Fruit fly (Drosophila melanogaster) whole organism, embryonic: ENCODE measurements around the gene CG9150.

Source experiments
- C15 ChIP-seq: fragments of 200-800 bp; sonication (Bioruptor generic); IDR thresholded peaks from 3 replicates; pipeline ENCODE4 v1.3.6; 2022; ENCODE audit warnings: missing biosample characterization, missing genetic modification characterization
- CG10366 ChIP-seq: fragments of 200-800 bp; sonication (Bioruptor generic); IDR thresholded peaks from 2 replicates; pipeline ENCODE4 v1.3.6; 2022; ENCODE audit warnings: missing biosample characterization, missing genetic modification characterization
- CG10431 ChIP-seq: fragments of 200-800 bp; sonication (Bioruptor generic); optimal IDR thresholded peaks from 3 replicates; lab custom pipeline; 2018; ENCODE audit warnings: missing biosample characterization, mild to moderate bottlenecking, missing genetic modification characterization
- CG12219 ChIP-seq: fragments of 200-800 bp; sonication (Bioruptor generic); optimal IDR thresholded peaks from 3 replicates; lab custom pipeline; 2018; ENCODE audit warnings: missing biosample characterization, mild to moderate bottlenecking, missing genetic modification characterization
- CG13296 ChIP-seq: fragments of 200-800 bp; sonication (Bioruptor generic); optimal IDR thresholded peaks from 3 replicates; lab custom pipeline; 2018; ENCODE audit warnings: missing biosample characterization, mild to moderate bottlenecking, missing genetic modification characterization
- CG13894 ChIP-seq: fragments of 200-800 bp; sonication (Bioruptor generic); optimal IDR thresholded peaks from 3 replicates; lab custom pipeline; 2018; ENCODE audit warnings: missing biosample characterization, mild to moderate bottlenecking, missing genetic modification characterization, moderate library complexity
- CG14050 ChIP-seq: fragments of 200-800 bp; sonication (Bioruptor generic); IDR thresholded peaks from 3 replicates; pipeline ENCODE4 v1.3.6; 2022; ENCODE audit warnings: missing biosample characterization, missing genetic modification characterization
- CG16779 ChIP-seq: fragments of 200-800 bp; sonication (Bioruptor generic); IDR thresholded peaks from 2 replicates; pipeline ENCODE4 v1.3.6; 2022; ENCODE audit warnings: missing biosample characterization, missing genetic modification characterization
- CG16815 ChIP-seq: fragments of 200-800 bp; sonication (Bioruptor generic); optimal IDR thresholded peaks from 3 replicates; lab custom pipeline; 2017; ENCODE audit warnings: missing biosample characterization, mild to moderate bottlenecking, missing genetic modification characterization
- CG17328 ChIP-seq: fragments of 200-800 bp; sonication (Bioruptor generic); IDR thresholded peaks from 2 replicates; pipeline ENCODE4 v1.3.6; 2022; ENCODE audit warnings: missing biosample characterization, missing genetic modification characterization
- CG17361 ChIP-seq: fragments of 200-800 bp; sonication (Bioruptor generic); IDR thresholded peaks from 3 replicates; pipeline ENCODE4 v1.3.6; 2022; ENCODE audit warnings: missing biosample characterization, missing genetic modification characterization
- CG2120 ChIP-seq: fragments of 200-800 bp; sonication (Bioruptor generic); optimal IDR thresholded peaks from 3 replicates; lab custom pipeline; 2016; ENCODE audit warnings: missing biosample characterization, missing genetic modification characterization
- CG2199 ChIP-seq: fragments of 200-800 bp; sonication (Bioruptor generic); IDR thresholded peaks from 3 replicates; pipeline ENCODE4 v1.3.6; 2022; ENCODE audit warnings: missing biosample characterization, missing genetic modification characterization
- CG31365 ChIP-seq: fragments of 200-800 bp; sonication (Bioruptor generic); optimal IDR thresholded peaks from 2 replicates; lab custom pipeline; 2018; ENCODE audit warnings: missing biosample characterization, mild to moderate bottlenecking, missing genetic modification characterization
- CG3163 ChIP-seq: fragments of 200-800 bp; sonication (Bioruptor generic); optimal IDR thresholded peaks from 3 replicates; lab custom pipeline; 2016; ENCODE audit warnings: missing biosample characterization, missing genetic modification characterization
- CG4854 ChIP-seq: fragments of 200-800 bp; sonication (Bioruptor generic); optimal IDR thresholded peaks from 2 replicates; lab custom pipeline; 2016; ENCODE audit warnings: missing biosample characterization, missing genetic modification characterization, inconsistent platforms
- CG6654 ChIP-seq: fragments of 200-800 bp; sonication (Bioruptor generic); optimal IDR thresholded peaks from 2 replicates; lab custom pipeline; 2017; ENCODE audit warnings: missing biosample characterization, mild to moderate bottlenecking, missing genetic modification characterization
- CG7786 ChIP-seq: fragments of 200-800 bp; sonication (Bioruptor generic); optimal IDR thresholded peaks from 2 replicates; lab custom pipeline; 2016; ENCODE audit warnings: missing biosample characterization, missing genetic modification characterization
- CG8281 ChIP-seq: fragments of 200-800 bp; sonication (Bioruptor generic); optimal IDR thresholded peaks from 2 replicates; lab custom pipeline; 2018; ENCODE audit warnings: missing biosample characterization, mild to moderate bottlenecking, missing genetic modification characterization, moderate library complexity
- CG8388 ChIP-seq: fragments of 200-800 bp; sonication (Bioruptor generic); optimal IDR thresholded peaks from 2 replicates; lab custom pipeline; 2019; ENCODE audit warnings: missing biosample characterization, mild to moderate bottlenecking, missing genetic modification characterization, moderate library complexity
- CG9727 ChIP-seq: fragments of 200-800 bp; sonication (Bioruptor generic); optimal IDR thresholded peaks from 3 replicates; lab custom pipeline; 2017; ENCODE audit warnings: missing biosample characterization, mild to moderate bottlenecking, missing genetic modification characterization
- D ChIP-seq, 2 experiments: fragments of 200-800 bp in 1 of 2; fragments of >200 bp in 1 of 2; sonication (Bioruptor generic) in 1 of 2; optimal IDR thresholded peaks; 2 replicates in 1 of 2; 3 replicates in 1 of 2; lab custom pipeline; 2017; ENCODE audit warnings: mild to moderate bottlenecking in 1 of 2, missing biosample characterization in 1 of 2, missing genetic modification characterization in 1 of 2, missing genetic modification reagents in 1 of 2
- D19A ChIP-seq: fragments of 200-800 bp; optimal IDR thresholded peaks from 3 replicates; lab custom pipeline; 2019; ENCODE audit warnings: missing biosample characterization, mild to moderate bottlenecking, missing genetic modification characterization, moderate library complexity
- Doc2 ChIP-seq: fragments of 200-800 bp; sonication (Bioruptor generic); IDR thresholded peaks from 2 replicates; pipeline ENCODE4 v1.3.6; 2022; ENCODE audit warnings: missing biosample characterization, missing genetic modification characterization
- Dp ChIP-seq: fragments of 200-800 bp; sonication (Bioruptor generic); optimal IDR thresholded peaks from 2 replicates; lab custom pipeline; 2018; ENCODE audit warnings: missing biosample characterization, mild to moderate bottlenecking, missing genetic modification characterization, moderate library complexity
- H2.0 ChIP-seq: fragments of 200-800 bp; sonication (Bioruptor generic); IDR thresholded peaks from 2 replicates; pipeline ENCODE4 v1.3.6; 2022; ENCODE audit warnings: missing biosample characterization, missing genetic modification characterization
- HLHmδ ChIP-seq: fragments of 200-800 bp; sonication (Bioruptor generic); optimal IDR thresholded peaks from 2 replicates; lab custom pipeline; 2018; ENCODE audit warnings: missing biosample characterization, mild to moderate bottlenecking, missing genetic modification characterization, moderate library complexity
- Max ChIP-seq: fragments of 200-800 bp; sonication (Bioruptor generic); optimal IDR thresholded peaks from 2 replicates; lab custom pipeline; 2016; ENCODE audit warnings: missing biosample characterization, mild to moderate bottlenecking, missing genetic modification characterization
- Med ChIP-seq: fragments of 200-800 bp; sonication (Bioruptor generic); peaks from one replicate; lab custom pipeline; 2016; ENCODE audit warnings: missing biosample characterization, missing genetic modification characterization, mild to moderate bottlenecking, inconsistent platforms, moderate library complexity
- al ChIP-seq: fragments of 200-800 bp; sonication (Bioruptor generic); IDR thresholded peaks from 2 replicates; pipeline ENCODE4 v1.3.6; 2022; ENCODE audit warnings: missing biosample characterization, missing genetic modification characterization
- bowl ChIP-seq: fragments of 200-800 bp; sonication (Bioruptor generic); IDR thresholded peaks from 2 replicates; pipeline ENCODE4 v1.3.6; 2022; ENCODE audit warnings: missing biosample characterization, missing genetic modification characterization
- cad ChIP-seq: fragments of >200 bp; optimal IDR thresholded peaks from 2 replicates; lab custom pipeline; 2017; ENCODE audit warnings: missing biosample characterization, missing genetic modification characterization
- ci ChIP-seq: fragments of 200-800 bp; sonication (Bioruptor generic); IDR thresholded peaks from 3 replicates; pipeline ENCODE4 v1.3.6; 2022; ENCODE audit warnings: missing biosample characterization, missing genetic modification characterization
- dpn ChIP-seq, 2 experiments: fragments of 200-800 bp; sonication (Bioruptor generic); optimal IDR thresholded peaks; 3 replicates each; lab custom pipeline; 2016; ENCODE audit warnings: missing biosample characterization in 2 of 2, missing genetic modification characterization in 2 of 2
- en ChIP-seq: fragments of 200-800 bp; sonication (Bioruptor generic); optimal IDR thresholded peaks from 2 replicates; lab custom pipeline; 2016; ENCODE audit warnings: missing biosample characterization, missing genetic modification characterization
- exex ChIP-seq: fragments of 200-800 bp; sonication (Bioruptor generic); optimal IDR thresholded peaks from 4 replicates; lab custom pipeline; 2018; ENCODE audit warnings: missing biosample characterization, mild to moderate bottlenecking, missing genetic modification characterization, moderate library complexity
- fd96Cb ChIP-seq: fragments of 200-800 bp; sonication (Bioruptor generic); optimal IDR thresholded peaks from 2 replicates; lab custom pipeline; 2018; ENCODE audit warnings: missing biosample characterization, mild to moderate bottlenecking, missing genetic modification characterization, moderate library complexity
- ftz-f1 ChIP-seq: fragments of 200-800 bp; sonication (Bioruptor generic); optimal IDR thresholded peaks from 2 replicates; lab custom pipeline; 2016; ENCODE audit warnings: missing biosample characterization, missing genetic modification characterization
- gem ChIP-seq: fragments of 200-800 bp; sonication (Bioruptor generic); optimal IDR thresholded peaks from 2 replicates; lab custom pipeline; 2019; ENCODE audit warnings: missing biosample characterization, mild to moderate bottlenecking, missing genetic modification characterization, moderate library complexity
- hth ChIP-seq: fragments of >200 bp; optimal IDR thresholded peaks from 2 replicates; lab custom pipeline; 2017; ENCODE audit warnings: inconsistent platforms
- klu ChIP-seq: fragments of 200-800 bp; sonication (Bioruptor generic); IDR thresholded peaks from 2 replicates; pipeline ENCODE4 v1.3.6; 2022; ENCODE audit warnings: missing biosample characterization, missing genetic modification characterization
- prd ChIP-seq, 3 experiments: fragments of >200 bp in 2 of 3; fragments of 200-800 bp in 1 of 3; sonication (Bioruptor generic) in 1 of 3; optimal IDR thresholded peaks in 2 of 3; IDR thresholded peaks in 1 of 3; 2 replicates in 2 of 3; 3 replicates in 1 of 3; pipeline versions ENCODE4 v1.3.6 to Lab custom; 2017 to 2022; ENCODE audit warnings: missing biosample characterization in 1 of 3, missing genetic modification characterization in 1 of 3
- salm ChIP-seq: fragments of 200-800 bp; sonication (Bioruptor generic); optimal IDR thresholded peaks from 2 replicates; lab custom pipeline; 2018; ENCODE audit warnings: missing biosample characterization, mild to moderate bottlenecking, missing genetic modification characterization
- tap ChIP-seq: fragments of 200-800 bp; optimal IDR thresholded peaks from 3 replicates; lab custom pipeline; 2019; ENCODE audit warnings: missing biosample characterization, mild to moderate bottlenecking, missing genetic modification characterization, moderate library complexity
- tio ChIP-seq: fragments of 200-800 bp; sonication (Bioruptor generic); optimal IDR thresholded peaks from 2 replicates; lab custom pipeline; 2017; ENCODE audit warnings: missing biosample characterization, missing genetic modification characterization, inconsistent platforms
- usp ChIP-seq: fragments of >200 bp; optimal IDR thresholded peaks from 2 replicates; lab custom pipeline; 2017; ENCODE audit warnings: missing biosample characterization, missing genetic modification characterization
- wor ChIP-seq: fragments of 200-800 bp; sonication (Bioruptor generic); IDR thresholded peaks from 2 replicates; pipeline ENCODE4 v1.3.6; 2022; ENCODE audit warnings: missing biosample characterization, missing genetic modification characterization
- yki ChIP-seq: fragments of >200 bp; optimal IDR thresholded peaks from 3 replicates; lab custom pipeline; 2018

The CG9150 gene

DNA sequence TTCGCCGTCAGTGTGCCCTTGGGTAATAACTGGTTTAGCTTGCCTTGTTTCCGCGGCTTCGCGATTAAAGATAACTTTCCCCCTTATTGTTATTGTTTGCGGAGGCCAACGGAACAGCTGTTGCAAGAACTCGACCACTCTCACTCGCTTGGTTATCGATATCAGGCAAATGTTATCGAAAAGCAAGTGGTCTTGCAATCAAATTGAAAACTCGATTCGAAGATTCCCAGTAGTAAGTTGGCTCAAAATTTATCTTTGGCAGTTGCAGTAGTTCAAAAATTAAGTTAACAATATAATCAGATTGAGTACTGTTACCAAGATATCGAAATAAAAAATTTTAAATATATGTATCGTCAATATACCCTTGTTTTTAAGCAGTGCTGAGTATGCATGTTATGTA is 2.6 kb downstream of the CG9150 start, which contains the start of the genes Fbw5 and CG9147 (continued):
- peak; percentile 100 for TF ChIP-seq CG12219
- TF ChIP-seq ci (GFP tag; lab: Robert Waterston, UW) = peak; percentile 100
- peak; percentile 98 for TF ChIP-seq CG13894 (tag; lab: Kevin White, UChicago)
- TF ChIP-seq usp (GFP tag; lab: Kevin White, UChicago) = no peak
- TF ChIP-seq C15 (GFP tag; lab: Robert Waterston, UW) = peak; percentile 98
- peak; percentile 95 for TF ChIP-seq Doc2 (GFP tag; lab: Robert Waterston, UW)
- TF ChIP-seq HLHmδ (GFP tag; lab: Kevin White, UChicago) = peak; percentile 39
- peak; percentile 100 for TF ChIP-seq tio (GFP tag; lab: Kevin White, UChicago)

DNA sequence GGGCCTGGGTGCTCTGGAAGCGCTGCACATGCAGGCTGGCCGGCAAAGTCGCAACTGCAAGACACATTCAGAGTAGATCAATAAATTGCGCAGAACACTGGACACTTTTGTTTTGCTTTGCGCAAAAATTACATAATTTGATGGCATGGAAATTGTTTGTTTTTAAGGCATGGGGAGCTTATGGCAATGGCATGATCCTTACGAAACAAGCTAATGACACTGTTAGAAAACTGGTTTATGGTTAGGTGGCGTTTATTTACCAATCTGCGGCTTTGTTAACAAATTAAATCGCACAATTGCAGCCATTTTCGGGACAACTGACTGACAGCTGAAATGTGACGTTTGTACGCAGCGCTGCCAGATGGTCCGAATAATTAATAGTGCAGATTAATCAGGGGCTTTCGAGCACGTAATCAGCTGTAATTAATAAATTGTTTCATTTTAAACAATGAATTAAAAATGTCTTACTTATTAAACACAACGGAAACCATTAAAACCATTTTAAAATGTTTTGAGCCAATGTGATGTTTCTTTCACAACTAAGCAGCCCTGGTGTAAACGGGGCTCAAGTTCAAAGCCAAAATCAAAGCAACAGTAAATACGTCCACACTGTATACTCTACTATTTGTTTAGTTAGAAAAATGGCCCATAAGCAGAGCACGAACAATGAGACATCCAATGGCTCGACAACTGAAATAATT is 5.9 kb downstream of the CG9150 start, which contains the start of the genes ND-51 and CG13994:
Gene ND-51, minus strand, starts transcription at position 376 of the 701 bp plus-strand sequence.
Gene CG13994, plus strand, starts transcription at position 608 of the 701 bp plus-strand sequence.
- TF ChIP-seq CG8281 (tag; lab: Kevin White, UChicago) (peak; percentile 34), CG3163 (GFP tag; lab: Kevin White, UChicago) (peak; percentile 68), exex (peak; percentile 73), yki (lab: Kevin White, UChicago) (no peak), D (optimal IDR thresholded peaks at IDR 0.05; lab: Kevin White, UChicago) (no peak), D (GFP tag; optimal IDR thresholded peaks at IDR 0.05; lab: Kevin White, UChicago) (peak; percentile 66), CG17328 (GFP tag; lab: Robert Waterston, UW) (peak; percentile 79), dpn (GFP tag; optimal IDR thresholded peaks at IDR 0.05; lab: Kevin White, UChicago) (peak; percentile 84 to 87), D19A (tag; lab: Kevin White, UChicago) (peak; percentile 94), CG17361 (peak; percentile 82; the same call in 2 of the 3 replicates), CG10431 (GFP tag; lab: Kevin White, UChicago) (no peak), al (peak; percentile 66), Dp (peak; percentile 15), CG14050 (GFP tag; lab: Robert Waterston, UW) (peak; percentile 64), CG31365 (no peak), ftz-f1 (GFP tag; lab: Kevin White, UChicago) (peak; percentile 35), Max (GFP tag; lab: Kevin White, UChicago) (peak; percentile 74), CG9727 (peak; percentile 83), fd96Cb (tag; lab: Kevin White, UChicago) (peak; percentile 79), tap (no peak), H2.0 (peak; percentile 73), klu (GFP tag; lab: Robert Waterston, UW) (peak; percentile 71), CG16815 (GFP tag; lab: Kevin White, UChicago) (peak; percentile 54), wor (GFP tag; lab: Robert Waterston, UW) (peak; percentile 29; the same call in 1 of the 2 replicates), CG16779 (GFP tag; lab: Robert Waterston, UW) (peak; percentile 21; the same call in 1 of the 2 replicates), CG2199 (GFP tag; lab: Robert Waterston, UW) (0 out of 3 replicates have a peak, but pooled peaks have one; percentile 76), salm (peak; percentile 35), prd (optimal IDR thresholded peaks at IDR 0.05; lab: Kevin White, UChicago) (no peak), prd (GFP tag; IDR thresholded peaks at IDR 0.05; lab: Robert Waterston, UW) (peak; percentile 86), Med (GFP tag; lab: Kevin White, UChicago) (peak; percentile 98), gem (peak; percentile 85), CG7786 (GFP tag; lab: Kevin White, UChicago) (peak; percentile 73), CG13296 (GFP tag; lab: Kevin White, UChicago) (peak; percentile 80), CG8388 (peak; percentile 80), CG4854 (GFP tag; lab: Kevin White, UChicago) (peak; percentile 83), hth (no peak), CG10366 (GFP tag; lab: Robert Waterston, UW) (peak; percentile 77), bowl (GFP tag; lab: Robert Waterston, UW) (peak; percentile 63; the same call in 1 of the 2 replicates), en (peak; percentile 44), CG2120 (GFP tag; lab: Kevin White, UChicago) (peak; percentile 90), cad (GFP tag; lab: Kevin White, UChicago) (no peak), CG6654 (GFP tag; lab: Kevin White, UChicago) (peak; percentile 3)
